Fruit fly (Drosophila melanogaster) whole organism, embryonic: ENCODE measurements around the gene CG8814.

Experiments used
- Atf6 ChIP-seq: fragments of 200-800 bp; sonication (Bioruptor generic); IDR thresholded peaks from 2 replicates; pipeline ENCODE4 v1.3.6; 2022; ENCODE audit warnings: missing biosample characterization, missing genetic modification characterization
- B-H2 ChIP-seq: fragments of 200-800 bp; sonication (Bioruptor generic); optimal IDR thresholded peaks from 2 replicates; lab custom pipeline; 2018; ENCODE audit warnings: missing biosample characterization, mild to moderate bottlenecking, missing genetic modification characterization
- BtbVII ChIP-seq: fragments of 200-800 bp; sonication (Bioruptor generic); optimal IDR thresholded peaks from 3 replicates; lab custom pipeline; 2017; ENCODE audit warnings: missing biosample characterization, mild to moderate bottlenecking, missing genetic modification characterization
- CG10274 ChIP-seq: fragments of 200-800 bp; sonication (Bioruptor generic); optimal IDR thresholded peaks from 3 replicates; lab custom pipeline; 2017; ENCODE audit warnings: missing biosample characterization, mild to moderate bottlenecking, missing genetic modification characterization
- CG11456 ChIP-seq: fragments of 200-800 bp; sonication (Bioruptor generic); IDR thresholded peaks from 3 replicates; pipeline ENCODE4 v1.3.6; 2022; ENCODE audit warnings: missing biosample characterization, missing genetic modification characterization
- CG12391 ChIP-seq: fragments of 200-800 bp; sonication (Bioruptor generic); optimal IDR thresholded peaks from 3 replicates; lab custom pipeline; 2018; ENCODE audit warnings: missing biosample characterization, mild to moderate bottlenecking, missing genetic modification characterization, moderate library complexity
- CG12659 ChIP-seq: fragments of 200-800 bp; sonication (Bioruptor generic); optimal IDR thresholded peaks from 3 replicates; lab custom pipeline; 2017; ENCODE audit warnings: mild to moderate bottlenecking, missing biosample characterization, missing genetic modification reagents, missing genetic modification characterization
- CG14965 ChIP-seq: fragments of 200-800 bp; sonication (Bioruptor generic); optimal IDR thresholded peaks from 2 replicates; lab custom pipeline; 2016; ENCODE audit warnings: missing biosample characterization, missing genetic modification characterization, borderline replicate concordance
- CG15514 ChIP-seq: fragments of 200-800 bp; sonication (Bioruptor generic); optimal IDR thresholded peaks from 3 replicates; lab custom pipeline; 2017; ENCODE audit warnings: missing biosample characterization, missing genetic modification characterization, mild to moderate bottlenecking, moderate library complexity, missing genetic modification reagents
- CG2678 ChIP-seq: fragments of 200-800 bp; sonication (Bioruptor generic); optimal IDR thresholded peaks from 3 replicates; lab custom pipeline; 2019; ENCODE audit warnings: missing biosample characterization, mild to moderate bottlenecking, missing genetic modification characterization, moderate library complexity
- CG32532 ChIP-seq: fragments of 200-800 bp; sonication (Bioruptor generic); IDR thresholded peaks from 2 replicates; pipeline ENCODE4 v1.3.6; 2022; ENCODE audit warnings: missing biosample characterization, missing genetic modification characterization
- CG3281 ChIP-seq: fragments of 200-800 bp; sonication (Bioruptor generic); optimal IDR thresholded peaks from 3 replicates; lab custom pipeline; 2017; ENCODE audit warnings: missing biosample characterization, mild to moderate bottlenecking, missing genetic modification characterization
- CG3847 ChIP-seq: fragments of 200-800 bp; sonication (Bioruptor generic); IDR thresholded peaks from 2 replicates; pipeline ENCODE4 v1.3.6; 2022; ENCODE audit warnings: missing biosample characterization, missing genetic modification characterization
- CG4328 ChIP-seq: fragments of 200-800 bp; sonication (Bioruptor generic); optimal IDR thresholded peaks from 3 replicates; lab custom pipeline; 2017; ENCODE audit warnings: missing biosample characterization, missing genetic modification reagents, missing genetic modification characterization
- CG4424 ChIP-seq: fragments of 200-800 bp; sonication (Bioruptor generic); optimal IDR thresholded peaks from 3 replicates; lab custom pipeline; 2016; ENCODE audit warnings: missing biosample characterization, missing genetic modification characterization
- CG6175 ChIP-seq: fragments of 200-800 bp; sonication (Bioruptor generic); IDR thresholded peaks from 3 replicates; pipeline ENCODE4 v1.3.6; 2022; ENCODE audit warnings: missing biosample characterization, missing genetic modification characterization
- CG6689 ChIP-seq: fragments of 200-800 bp; sonication (Bioruptor generic); IDR thresholded peaks from 2 replicates; pipeline ENCODE4 v1.3.6; 2022; ENCODE audit warnings: missing biosample characterization, missing genetic modification characterization
- CG7839 ChIP-seq: fragments of 200-800 bp; sonication (Bioruptor generic); optimal IDR thresholded peaks from 3 replicates; lab custom pipeline; 2018; ENCODE audit warnings: missing biosample characterization, mild to moderate bottlenecking, missing genetic modification characterization, moderate library complexity
- CG8281 ChIP-seq: fragments of 200-800 bp; sonication (Bioruptor generic); optimal IDR thresholded peaks from 2 replicates; lab custom pipeline; 2018; ENCODE audit warnings: missing biosample characterization, mild to moderate bottlenecking, missing genetic modification characterization, moderate library complexity
- CG8478 ChIP-seq: fragments of >200 bp; optimal IDR thresholded peaks from 2 replicates; lab custom pipeline; 2018
- CG8944 ChIP-seq: fragments of 200-800 bp; sonication (Bioruptor generic); optimal IDR thresholded peaks from 3 replicates; lab custom pipeline; 2016; ENCODE audit warnings: missing biosample characterization, missing genetic modification characterization
- CG9609 ChIP-seq: fragments of 200-800 bp; sonication (Bioruptor generic); optimal IDR thresholded peaks from 3 replicates; lab custom pipeline; 2016; ENCODE audit warnings: missing biosample characterization, missing genetic modification characterization
- CG9932 ChIP-seq: fragments of 200-800 bp; sonication (Bioruptor generic); IDR thresholded peaks from 2 replicates; pipeline ENCODE4 v1.3.6; 2022; ENCODE audit warnings: missing biosample characterization, missing genetic modification characterization
- CHES-1-like ChIP-seq: fragments of 200-800 bp; sonication (Bioruptor generic); optimal IDR thresholded peaks from 2 replicates; lab custom pipeline; 2016; ENCODE audit warnings: missing biosample characterization, missing genetic modification characterization
- Drgx ChIP-seq: fragments of 200-800 bp; sonication (Bioruptor generic); IDR thresholded peaks from 2 replicates; pipeline ENCODE4 v1.3.6; 2022; ENCODE audit warnings: missing biosample characterization, missing genetic modification characterization
- Ets65A ChIP-seq: fragments of 200-800 bp; sonication (Bioruptor generic); peaks from one replicate; lab custom pipeline; 2016; ENCODE audit warnings: missing biosample characterization, missing genetic modification characterization
- HLH3B ChIP-seq: fragments of 200-800 bp; sonication (Bioruptor generic); IDR thresholded peaks from 2 replicates; pipeline ENCODE4 v1.3.6; 2022; ENCODE audit warnings: missing biosample characterization, missing genetic modification characterization
- Hmr ChIP-seq: fragments of 200-800 bp; sonication (Bioruptor generic); optimal IDR thresholded peaks from 3 replicates; lab custom pipeline; 2017; ENCODE audit warnings: mild to moderate bottlenecking, missing biosample characterization, missing genetic modification reagents, missing genetic modification characterization
- Max ChIP-seq: fragments of 200-800 bp; sonication (Bioruptor generic); optimal IDR thresholded peaks from 2 replicates; lab custom pipeline; 2016; ENCODE audit warnings: missing biosample characterization, mild to moderate bottlenecking, missing genetic modification characterization
- bab2 ChIP-seq: fragments of 200-800 bp; sonication (Bioruptor generic); optimal IDR thresholded peaks from 2 replicates; lab custom pipeline; 2016; ENCODE audit warnings: missing biosample characterization, missing genetic modification characterization
- bigmax ChIP-seq: fragments of 200-800 bp; sonication (Bioruptor generic); optimal IDR thresholded peaks from 2 replicates; lab custom pipeline; 2018; ENCODE audit warnings: missing biosample characterization, mild to moderate bottlenecking, missing genetic modification characterization
- cato ChIP-seq: fragments of 200-800 bp; sonication (Bioruptor generic); optimal IDR thresholded peaks from 2 replicates; lab custom pipeline; 2016; ENCODE audit warnings: missing biosample characterization, missing genetic modification characterization, borderline replicate concordance
- cg ChIP-seq: fragments of 200-800 bp; sonication (Bioruptor generic); optimal IDR thresholded peaks from 3 replicates; lab custom pipeline; 2019; ENCODE audit warnings: missing biosample characterization, mild to moderate bottlenecking, missing genetic modification characterization, moderate library complexity
- dm ChIP-seq: fragments of 200-800 bp; sonication (Bioruptor generic); optimal IDR thresholded peaks from 3 replicates; lab custom pipeline; 2016; ENCODE audit warnings: missing biosample characterization, missing genetic modification characterization
- dysf ChIP-seq: fragments of 200-800 bp; sonication (Bioruptor generic); IDR thresholded peaks from 3 replicates; pipeline ENCODE4 v1.3.6; 2022; ENCODE audit warnings: missing biosample characterization, missing genetic modification characterization
- hkb ChIP-seq, 2 experiments: fragments of 200-800 bp in 1 of 2; fragments of >200 bp in 1 of 2; sonication (Bioruptor generic) in 1 of 2; IDR thresholded peaks in 1 of 2; optimal IDR thresholded peaks in 1 of 2; 2 replicates each; pipeline versions ENCODE4 v1.3.6 to Lab custom; 2017 to 2022; ENCODE audit warnings: missing biosample characterization in 1 of 2, missing genetic modification characterization in 1 of 2
- kah ChIP-seq: fragments of 200-800 bp; sonication (Bioruptor generic); optimal IDR thresholded peaks from 2 replicates; lab custom pipeline; 2018; ENCODE audit warnings: missing biosample characterization, mild to moderate bottlenecking, missing genetic modification characterization
- kay ChIP-seq: fragments of 200-800 bp; sonication (Bioruptor generic); optimal IDR thresholded peaks from 2 replicates; lab custom pipeline; 2016; ENCODE audit warnings: missing biosample characterization, missing genetic modification characterization
- lilli ChIP-seq: fragments of 200-800 bp; sonication (Bioruptor generic); optimal IDR thresholded peaks from 3 replicates; lab custom pipeline; 2016; ENCODE audit warnings: missing biosample characterization, missing genetic modification characterization
- luna ChIP-seq: fragments of 200-800 bp; sonication (Bioruptor generic); optimal IDR thresholded peaks from 2 replicates; lab custom pipeline; 2016; ENCODE audit warnings: missing biosample characterization, missing genetic modification characterization
- onecut ChIP-seq: fragments of 200-800 bp; sonication (Bioruptor generic); IDR thresholded peaks from 2 replicates; pipeline ENCODE4 v1.3.6; 2022; ENCODE audit warnings: missing biosample characterization, missing genetic modification characterization
- pan ChIP-seq, 4 experiments: fragments of >200 bp in 3 of 4; fragments of 200-800 bp in 1 of 4; sonication (Bioruptor generic) in 1 of 4; optimal IDR thresholded peaks in 3 of 4; IDR thresholded peaks in 1 of 4; 2 replicates each; pipeline versions ENCODE4 v1.3.6 to Lab custom; 2017 to 2022; ENCODE audit warnings: missing biosample characterization in 2 of 4, missing genetic modification characterization in 2 of 4, mixed read lengths in 1 of 4
- pfk ChIP-seq: fragments of 200-800 bp; sonication (Bioruptor generic); optimal IDR thresholded peaks from 2 replicates; lab custom pipeline; 2018; ENCODE audit warnings: missing biosample characterization, mild to moderate bottlenecking, missing genetic modification characterization, moderate library complexity
- pum ChIP-seq: fragments of 200-800 bp; sonication (Bioruptor generic); optimal IDR thresholded peaks from 2 replicates; lab custom pipeline; 2016; ENCODE audit warnings: missing biosample characterization, missing genetic modification characterization
- sob ChIP-seq: fragments of 200-800 bp; sonication (Bioruptor generic); IDR thresholded peaks from 2 replicates; pipeline ENCODE4 v1.3.6; 2022; ENCODE audit warnings: missing biosample characterization, missing genetic modification characterization
- stc ChIP-seq: fragments of 200-800 bp; sonication (Bioruptor generic); IDR thresholded peaks from 2 replicates; pipeline ENCODE4 v1.3.6; 2022; ENCODE audit warnings: missing biosample characterization, missing genetic modification characterization

CG8814 gene

DNA sequence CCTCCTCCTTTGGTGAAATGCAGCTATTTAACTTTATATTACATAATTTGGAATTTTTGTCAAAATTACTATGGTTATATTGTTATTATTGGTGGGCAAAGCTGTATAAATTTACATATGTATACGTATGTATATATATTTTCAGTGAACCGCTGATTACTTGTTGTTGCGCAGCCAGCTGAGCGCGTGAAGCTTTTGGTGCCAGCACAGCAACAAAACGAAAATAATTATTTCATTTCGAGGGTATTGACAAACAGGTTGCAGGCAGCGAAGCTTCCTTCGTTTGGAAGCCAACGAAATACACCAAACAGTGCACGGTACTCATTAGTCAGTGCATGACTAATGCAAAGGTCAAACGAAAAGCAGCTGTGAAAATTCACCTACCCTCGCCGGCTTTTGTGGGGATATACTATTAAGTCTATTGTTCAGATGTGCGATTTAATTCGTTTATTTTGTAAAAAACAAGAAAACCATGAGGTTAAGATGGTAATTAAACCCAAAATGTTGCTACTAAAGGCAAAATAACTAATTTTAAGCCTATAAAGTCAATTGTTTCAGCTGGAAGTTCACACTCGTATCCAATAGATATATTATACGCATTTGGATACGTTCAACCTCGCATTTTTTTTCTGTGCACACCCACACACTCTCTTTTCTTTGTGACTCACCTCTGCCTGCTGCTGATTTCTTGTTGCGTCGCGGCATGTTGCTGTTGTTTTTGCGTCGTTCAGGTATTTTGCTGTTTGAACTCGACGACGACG is 1.5 kb upstream of the CG8814 start (continued):
- TF ChIP-seq CG15514 (GFP tag; lab: Kevin White, UChicago) = peak; percentile 4
- TF ChIP-seq stc = peak; percentile 42
- TF ChIP-seq CG2678 (tag; lab: Kevin White, UChicago) = peak; percentile 37
- TF ChIP-seq CG3281 (GFP tag; lab: Kevin White, UChicago) = peak; percentile 38
- peak; percentile 14 for TF ChIP-seq CG4424 (GFP tag; lab: Kevin White, UChicago)
- TF ChIP-seq kah (GFP tag; lab: Kevin White, UChicago) = peak; percentile 13
- TF ChIP-seq pan (optimal IDR thresholded peaks at IDR 0.05; lab: Kevin White, UChicago) = no peak
- peak in 1 of 2 experiments; percentile 57 for TF ChIP-seq pan (GFP tag; optimal IDR thresholded peaks at IDR 0.05 in 1 of 2, IDR thresholded peaks at IDR 0.05 in 1 of 2)
- TF ChIP-seq cato = no peak
- peak; percentile 35 for TF ChIP-seq Hmr (GFP tag; lab: Kevin White, UChicago)
- TF ChIP-seq CG4328 = peak; percentile 21
- TF ChIP-seq Drgx (GFP tag; lab: Robert Waterston, UW) = peak; percentile 30; the same call in 1 of the 2 replicates
- TF ChIP-seq CG6175 (GFP tag; lab: Robert Waterston, UW) = no peak
- TF ChIP-seq luna (GFP tag; lab: Kevin White, UChicago) = peak; percentile 30
- TF ChIP-seq sob (GFP tag; lab: Robert Waterston, UW) = 0 out of 2 replicates have a peak, but pooled peaks have one; percentile 6
- TF ChIP-seq CG32532 = peak; percentile 49
- TF ChIP-seq CG6689 (GFP tag; lab: Robert Waterston, UW) = no peak
- peak; percentile 78 for TF ChIP-seq kay (GFP tag; lab: Kevin White, UChicago)
- TF ChIP-seq CG7839 (tag; lab: Kevin White, UChicago) = peak; percentile 29
- peak; percentile 27; the same call in 1 of the 2 replicates for TF ChIP-seq CG3847
- TF ChIP-seq lilli (GFP tag; lab: Kevin White, UChicago) = peak; percentile 67
- TF ChIP-seq CG14965 (GFP tag; lab: Kevin White, UChicago) = no peak
- no peak for TF ChIP-seq hkb (optimal IDR thresholded peaks at IDR 0.05; lab: Kevin White, UChicago)
- TF ChIP-seq hkb (GFP tag; IDR thresholded peaks at IDR 0.05; lab: Robert Waterston, UW) = peak; percentile 17; the same call in 1 of the 2 replicates
- TF ChIP-seq CG11456 = no peak
- TF ChIP-seq CG9609 (GFP tag; lab: Kevin White, UChicago) = peak; percentile 11
- TF ChIP-seq CG9932 = 0 out of 2 replicates have a peak, but pooled peaks have one; percentile 24
- no peak for TF ChIP-seq CG12391 (tag; lab: Kevin White, UChicago)
- TF ChIP-seq dysf (GFP tag; lab: Robert Waterston, UW) = 0 out of 3 replicates have a peak, but pooled peaks have one; percentile 40
- TF ChIP-seq CHES-1-like (GFP tag; lab: Kevin White, UChicago) = peak; percentile 2

DNA sequence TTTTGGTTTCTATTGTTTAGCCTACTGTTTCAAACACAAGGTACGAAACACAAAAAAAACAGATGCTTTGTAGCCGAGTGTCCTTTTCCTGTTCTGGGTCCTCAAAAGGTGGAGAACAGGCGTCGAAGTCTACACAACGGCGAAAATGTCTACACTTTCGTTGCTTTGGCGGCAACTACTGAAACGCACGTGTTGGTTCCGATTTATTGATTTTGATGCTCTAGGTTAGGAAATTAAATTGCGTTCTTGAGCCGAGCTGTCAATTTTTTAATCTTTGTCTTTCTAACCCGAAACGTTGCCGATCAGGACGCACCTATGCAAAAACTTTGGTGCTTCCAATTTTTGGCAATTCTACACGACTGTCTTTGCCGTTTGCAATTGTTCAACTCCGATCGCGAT is 962 bp upstream of the CG8814 start:
- TF ChIP-seq Max (GFP tag; lab: Kevin White, UChicago) (peak; percentile 20), CG12659 (GFP tag; lab: Kevin White, UChicago) (no peak), BtbVII (GFP tag; lab: Kevin White, UChicago) (no peak), bigmax (GFP tag; lab: Kevin White, UChicago) (peak; percentile 71), onecut (GFP tag; lab: Robert Waterston, UW) (peak; percentile 79), pum (no peak), CG10274 (GFP tag; lab: Kevin White, UChicago) (no peak), bab2 (GFP tag; lab: Kevin White, UChicago) (no peak), B-H2 (GFP tag; lab: Kevin White, UChicago) (no peak), dm (GFP tag; lab: Kevin White, UChicago) (peak; percentile 68), cg (no peak), HLH3B (GFP tag; lab: Robert Waterston, UW) (0 out of 2 replicates have a peak, but pooled peaks have one; percentile 2), pfk (GFP tag; lab: Kevin White, UChicago) (no peak), CG8944 (GFP tag; lab: Kevin White, UChicago) (no peak), Atf6 (GFP tag; lab: Robert Waterston, UW) (0 out of 2 replicates have a peak, but pooled peaks have one; percentile 3), CG8478 (no peak), Ets65A (GFP tag; lab: Kevin White, UChicago) (no peak), CG8281 (tag; lab: Kevin White, UChicago) (no peak)
